Fruit fly (Drosophila melanogaster): ENCODE data around the gene PpD6.
A peak's percentile ranks its signal among the peaks of the same experiment; 100 is the strongest.

The PpD6 gene

dm6 chr2L:3148959-3149591 is 39.6 kb downstream of the PpD6 start (continued):
- peak; percentile 67 for TF ChIP-seq Hr4 (GFP tag; optimal IDR thresholded peaks at IDR 0.05)
- TF ChIP-seq CG11902 (GFP tag; optimal IDR thresholded peaks at IDR 0.05): no peak
- peak; percentile 50 for TF ChIP-seq Eip78C (GFP tag)
- no peak for TF ChIP-seq CG10631 (GFP tag; optimal IDR thresholded peaks at IDR 0.05)
- no peak for TF ChIP-seq spab (GFP tag; optimal IDR thresholded peaks at IDR 0.05)
- TF ChIP-seq net (GFP tag; optimal IDR thresholded peaks at IDR 0.05): peak; percentile 15
- no peak for TF ChIP-seq CG1621 (tag; optimal IDR thresholded peaks at IDR 0.05)
- TF ChIP-seq CG6808 (GFP tag; optimal IDR thresholded peaks at IDR 0.05): no peak

DNA sequence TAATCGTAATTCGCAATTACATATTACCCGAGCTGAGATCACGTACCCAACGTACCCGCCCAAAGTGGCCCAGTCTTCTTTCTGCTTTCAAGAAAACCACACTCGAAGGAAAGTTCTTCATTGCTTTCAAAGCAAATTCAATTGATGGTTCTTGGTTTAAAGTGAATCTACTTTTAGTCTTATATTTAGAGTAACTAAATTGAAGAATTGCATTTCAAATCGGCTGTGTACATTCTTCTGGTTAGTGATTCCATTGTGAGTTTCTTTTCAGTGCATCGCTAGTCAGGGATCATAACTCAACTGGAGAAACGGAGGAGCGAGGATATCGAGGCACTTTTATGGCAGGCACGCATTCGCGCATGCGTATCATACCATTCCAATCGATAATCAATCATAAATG is 42.2 kb downstream of the PpD6 start:
- TF ChIP-seq CG9139 (GFP tag; optimal IDR thresholded peaks at IDR 0.05) (no peak), Ets96B (tag; optimal IDR thresholded peaks at IDR 0.05) (peak; percentile 14), Sox102F (GFP tag; optimal IDR thresholded peaks at IDR 0.05) (no peak), Eip75B (GFP tag; optimal IDR thresholded peaks at IDR 0.05) (peak; percentile 33), esn (GFP tag; optimal IDR thresholded peaks at IDR 0.05) (peak; percentile 36), CG10669 (GFP tag; optimal IDR thresholded peaks at IDR 0.05) (no peak), Hr38 (GFP tag; optimal IDR thresholded peaks at IDR 0.05) (no peak), CG15336 (GFP tag; IDR thresholded peaks at IDR 0.05) (no peak), CG11902 (GFP tag; optimal IDR thresholded peaks at IDR 0.05) (no peak), Sox15 (GFP tag; optimal IDR thresholded peaks at IDR 0.05) (no peak), topi (GFP tag; optimal IDR thresholded peaks at IDR 0.05) (no peak), CG10631 (GFP tag; optimal IDR thresholded peaks at IDR 0.05) (peak; percentile 42), CG31627 (GFP tag; optimal IDR thresholded peaks at IDR 0.05) (peak; percentile 24), spab (GFP tag; optimal IDR thresholded peaks at IDR 0.05) (no peak), dac (GFP tag; optimal IDR thresholded peaks at IDR 0.05) (no peak), CG3032 (tag; optimal IDR thresholded peaks at IDR 0.05) (peak; percentile 14), CG6808 (GFP tag; optimal IDR thresholded peaks at IDR 0.05) (no peak), Hr4 (GFP tag; optimal IDR thresholded peaks at IDR 0.05) (no peak), CG8632 (GFP tag; optimal IDR thresholded peaks at IDR 0.05) (no peak), CG8119 (GFP tag; IDR thresholded peaks at IDR 0.05) (no peak), Gug (GFP tag; IDR thresholded peaks at IDR 0.05) (0 out of 2 replicates have a peak, but pooled peaks have one; percentile 15), Ets21C (GFP tag; optimal IDR thresholded peaks at IDR 0.05) (peak; percentile 1), CG7368 (GFP tag; optimal IDR thresholded peaks at IDR 0.05) (no peak), CG6792 (GFP tag; optimal IDR thresholded peaks at IDR 0.05) (no peak), ss (GFP tag; optimal IDR thresholded peaks at IDR 0.05) (no peak), fkh (GFP tag; optimal IDR thresholded peaks at IDR 0.05) (no peak), cyc (GFP tag; optimal IDR thresholded peaks at IDR 0.05) (peak; percentile 5), svp (GFP tag) (no peak), CG11294 (GFP tag; IDR thresholded peaks at IDR 0.05) (0 out of 2 replicates have a peak, but pooled peaks have one; percentile 7), salr (GFP tag; optimal IDR thresholded peaks at IDR 0.05) (peak in 1 of 2 experiments; percentile 32), acj6 (GFP tag; optimal IDR thresholded peaks at IDR 0.05) (peak; percentile 41), Hr39 (GFP tag; optimal IDR thresholded peaks at IDR 0.05) (no peak), pdm3 (GFP tag; optimal IDR thresholded peaks at IDR 0.05) (peak; percentile 38), CG6276 (GFP tag; optimal IDR thresholded peaks at IDR 0.05) (no peak), Met (GFP tag; optimal IDR thresholded peaks at IDR 0.05) (peak; percentile 9), CG32006 (GFP tag; optimal IDR thresholded peaks at IDR 0.05) (peak; percentile 30), Eip78C (GFP tag) (peak; percentile 78), Sox14 (GFP tag; optimal IDR thresholded peaks at IDR 0.05) (peak; percentile 38), CG34406 (GFP tag; optimal IDR thresholded peaks at IDR 0.05) (no peak), fd59A (GFP tag; optimal IDR thresholded peaks at IDR 0.05) (no peak), CG6163 (GFP tag; IDR thresholded peaks at IDR 0.05) (0 out of 3 replicates have a peak, but pooled peaks have one; percentile 7), Smox (GFP tag; optimal IDR thresholded peaks at IDR 0.05) (peak; percentile 28), OdsH (GFP tag; optimal IDR thresholded peaks at IDR 0.05) (peak; percentile 37), vri (GFP tag; optimal IDR thresholded peaks at IDR 0.05) (no peak)

All from whole organism, prepupa.